ENCODE assay signal across 1 worm cellular context in the genomic region with DNA sequence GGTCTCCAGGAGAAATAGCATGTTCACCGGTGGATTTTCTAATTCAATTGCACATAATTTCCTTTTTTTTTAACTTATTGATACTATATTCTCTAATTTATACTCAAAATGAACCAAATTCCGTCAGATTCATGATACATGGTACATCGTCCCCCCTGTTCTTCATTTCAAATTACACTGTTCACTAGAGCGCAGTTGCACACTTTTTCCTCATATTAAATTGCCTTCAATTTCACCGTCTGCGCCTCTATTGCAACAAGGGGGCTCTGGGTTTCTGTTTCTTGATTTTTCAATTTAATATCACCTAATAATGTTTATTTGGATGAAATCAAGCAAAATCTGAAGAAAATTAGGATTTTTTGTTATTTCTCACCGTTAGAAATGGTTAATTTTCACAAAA.
TF ChIP-seq lines count a peak whose summit lies in the region.

No protein-coding gene starts in this region.

TF ChIP-seq in whole organism, L4 larva, 104 proteins besides CTCF, POLR2A, EP300 and RAD21 (continued from another document):
- peak; percentile 26; the same call in 1 of the 2 replicates for TF ChIP-seq hmg-1.1 (GFP tag; IDR thresholded peaks at IDR 0.05; lab: Robert Waterston, UW)
